Worm (Caenorhabditis elegans): ENCODE measurements around the gene gtl-1.
"Not testable (repeated sequence)": the region's sequence is repeated elsewhere in the genome, so short reads cannot be mapped to it uniquely, and the experiment has no call there.

gtl-1 gene

DNA sequence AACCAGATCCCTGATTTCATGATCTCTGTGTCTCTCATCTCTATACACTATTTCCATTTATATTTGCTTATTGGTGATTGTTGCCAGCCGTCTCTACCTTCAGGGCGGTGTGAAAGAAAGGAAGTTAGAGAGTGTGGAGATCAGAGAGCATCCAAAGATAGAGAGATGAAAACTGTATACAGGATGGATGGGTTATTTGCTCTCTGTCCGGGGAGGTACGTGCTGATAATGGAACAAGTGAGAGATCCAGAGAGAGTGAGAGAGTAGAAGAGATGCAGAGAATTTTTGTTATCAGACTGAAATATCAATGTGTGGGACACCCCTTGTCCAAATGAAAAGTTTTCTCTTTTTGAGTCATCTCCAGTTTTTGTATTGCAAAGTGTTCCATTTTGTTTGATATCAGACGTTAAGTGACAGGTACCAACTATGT is 24.8 kb upstream of the gtl-1 start:
- TF ChIP-seq med-1 (GFP tag; optimal IDR thresholded peaks at IDR 0.05; ENCODE audit: insufficient read depth) (no peak), klf-2 (GFP tag; conservative IDR thresholded peaks at IDR 0.05) (no peak), ztf-23 (GFP tag; IDR thresholded peaks at IDR 0.05) (no peak), ref-1 (GFP tag; conservative IDR thresholded peaks at IDR 0.05) (no peak), cog-1 (tag; optimal IDR thresholded peaks at IDR 0.05) (no peak), ztf-29 (GFP tag; IDR thresholded peaks at IDR 0.05) (no peak), T22C8.4 (GFP tag; IDR thresholded peaks at IDR 0.05) (no peak), tab-1 (GFP tag; IDR thresholded peaks at IDR 0.05) (no peak), flt-1 (GFP tag; IDR thresholded peaks at IDR 0.05) (no peak)

DNA sequence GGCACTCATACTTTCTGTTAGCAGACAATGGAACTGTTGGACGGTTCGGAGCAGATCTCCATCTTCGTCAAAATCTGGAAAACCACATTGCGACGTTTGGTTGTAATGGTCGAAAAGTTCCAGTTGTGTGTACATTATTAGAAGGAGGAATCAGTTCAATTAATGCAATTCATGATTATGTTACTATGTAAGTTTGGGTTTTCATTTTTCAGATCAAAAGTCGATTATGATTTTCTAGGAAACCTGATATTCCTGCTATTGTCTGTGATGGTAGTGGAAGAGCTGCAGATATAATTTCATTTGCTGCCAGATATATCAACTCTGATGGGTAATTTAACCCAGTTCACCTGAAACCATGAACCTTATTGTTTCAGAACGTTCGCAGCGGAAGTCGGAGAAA is 16.7 kb upstream of the gtl-1 start:
- no peak for TF ChIP-seq klf-2 (GFP tag; conservative IDR thresholded peaks at IDR 0.05)
- TF ChIP-seq tab-1 (GFP tag; IDR thresholded peaks at IDR 0.05), result no peak
- no peak for TF ChIP-seq T22C8.4 (GFP tag; IDR thresholded peaks at IDR 0.05)
- no peak for TF ChIP-seq cog-1 (tag; optimal IDR thresholded peaks at IDR 0.05)
- no peak for TF ChIP-seq ref-1 (GFP tag; conservative IDR thresholded peaks at IDR 0.05)
- no peak for TF ChIP-seq ztf-23 (GFP tag; IDR thresholded peaks at IDR 0.05)
- TF ChIP-seq ztf-29 (GFP tag; IDR thresholded peaks at IDR 0.05), result no peak
- TF ChIP-seq med-1 (GFP tag; optimal IDR thresholded peaks at IDR 0.05; ENCODE audit: insufficient read depth), result no peak
- TF ChIP-seq flt-1 (GFP tag; IDR thresholded peaks at IDR 0.05), result no peak

DNA sequence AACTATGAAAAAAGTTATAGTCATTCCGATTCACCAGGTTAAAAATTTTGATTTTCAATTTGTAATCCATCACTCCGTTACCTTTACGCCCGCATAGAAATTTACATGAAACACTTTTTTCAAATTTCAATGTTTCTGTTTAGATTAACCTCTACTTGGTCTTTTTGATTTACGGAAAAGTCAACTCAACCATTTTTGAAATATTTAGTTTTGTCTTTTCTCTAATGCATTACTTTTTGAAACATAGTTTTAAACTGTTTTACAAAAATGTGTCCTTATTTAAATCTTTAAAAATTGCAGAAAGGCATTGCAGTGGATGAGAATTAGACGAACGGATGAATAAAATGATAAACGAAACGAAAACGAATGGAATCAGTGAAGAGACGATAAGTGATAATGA is 13.8 kb upstream of the gtl-1 start, which contains the start of gene gtl-2:
gtl-2 (plus strand) TSS at position 301 of the 400 bp plus-strand sequence.
- TF ChIP-seq ztf-23 (GFP tag; IDR thresholded peaks at IDR 0.05) (no peak), flt-1 (GFP tag; IDR thresholded peaks at IDR 0.05) (no peak), klf-2 (GFP tag; conservative IDR thresholded peaks at IDR 0.05) (no peak), tab-1 (GFP tag; IDR thresholded peaks at IDR 0.05) (no peak), T22C8.4 (GFP tag; IDR thresholded peaks at IDR 0.05) (no peak), cog-1 (tag; optimal IDR thresholded peaks at IDR 0.05) (no peak), med-1 (GFP tag; optimal IDR thresholded peaks at IDR 0.05; ENCODE audit: insufficient read depth) (no peak), ztf-29 (GFP tag; IDR thresholded peaks at IDR 0.05) (no peak), ref-1 (GFP tag; conservative IDR thresholded peaks at IDR 0.05) (no peak)

DNA sequence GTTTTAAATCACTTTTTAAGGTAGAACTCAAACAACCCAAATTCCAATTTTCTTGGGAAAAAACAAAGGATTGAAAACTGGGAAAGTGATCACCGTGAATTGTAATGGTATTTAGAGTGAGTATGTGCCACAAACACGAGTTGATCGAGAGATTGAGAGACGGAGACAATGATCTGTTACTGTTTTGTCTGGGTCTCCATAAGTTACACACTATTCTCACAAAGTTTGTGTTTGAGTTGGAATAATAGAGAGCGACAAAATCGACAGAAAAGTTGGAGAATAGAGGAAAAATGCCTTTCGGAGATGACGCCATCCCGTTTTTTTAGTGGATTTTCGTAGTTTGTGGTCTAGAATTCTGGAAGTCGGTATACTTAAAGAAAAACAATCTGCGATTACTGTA is 11.9 kb upstream of the gtl-1 start, which contains the start of gene nhr-7:
nhr-7 (minus strand) TSS at position 101 of the 400 bp plus-strand sequence.
- TF ChIP-seq klf-2 (GFP tag; conservative IDR thresholded peaks at IDR 0.05) (no peak), flt-1 (GFP tag; IDR thresholded peaks at IDR 0.05) (no peak), T22C8.4 (GFP tag; IDR thresholded peaks at IDR 0.05) (no peak), ref-1 (GFP tag; conservative IDR thresholded peaks at IDR 0.05) (no peak), med-1 (GFP tag; optimal IDR thresholded peaks at IDR 0.05; ENCODE audit: insufficient read depth) (no peak), cog-1 (tag; optimal IDR thresholded peaks at IDR 0.05) (no peak), tab-1 (GFP tag; IDR thresholded peaks at IDR 0.05) (no peak), ztf-29 (GFP tag; IDR thresholded peaks at IDR 0.05) (no peak), ztf-23 (GFP tag; IDR thresholded peaks at IDR 0.05) (no peak)

DNA sequence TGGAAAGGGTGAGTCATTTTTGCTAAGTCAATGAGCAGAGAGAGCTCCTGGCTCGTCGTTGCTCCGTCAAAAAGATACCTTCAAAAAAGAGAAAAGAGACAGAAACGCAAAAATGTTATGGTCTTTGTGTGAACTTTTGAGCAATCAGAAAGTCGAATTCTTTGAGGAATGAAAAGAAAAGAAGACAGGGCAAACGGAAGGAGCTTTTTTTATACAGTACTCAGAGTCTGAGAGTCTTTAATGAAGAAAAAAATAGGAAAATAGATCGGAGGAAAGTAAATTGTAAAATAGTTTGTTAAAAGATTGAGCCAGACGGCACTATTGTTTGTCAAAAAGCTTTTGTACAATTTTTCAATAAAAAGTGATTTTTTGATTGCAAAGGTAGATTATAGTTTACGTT is 10.1 kb upstream of the gtl-1 start:
- TF ChIP-seq ref-1 (GFP tag; conservative IDR thresholded peaks at IDR 0.05) (no peak), cog-1 (tag; optimal IDR thresholded peaks at IDR 0.05) (no peak), flt-1 (GFP tag; IDR thresholded peaks at IDR 0.05) (no peak), ztf-29 (GFP tag; IDR thresholded peaks at IDR 0.05) (no peak)

DNA sequence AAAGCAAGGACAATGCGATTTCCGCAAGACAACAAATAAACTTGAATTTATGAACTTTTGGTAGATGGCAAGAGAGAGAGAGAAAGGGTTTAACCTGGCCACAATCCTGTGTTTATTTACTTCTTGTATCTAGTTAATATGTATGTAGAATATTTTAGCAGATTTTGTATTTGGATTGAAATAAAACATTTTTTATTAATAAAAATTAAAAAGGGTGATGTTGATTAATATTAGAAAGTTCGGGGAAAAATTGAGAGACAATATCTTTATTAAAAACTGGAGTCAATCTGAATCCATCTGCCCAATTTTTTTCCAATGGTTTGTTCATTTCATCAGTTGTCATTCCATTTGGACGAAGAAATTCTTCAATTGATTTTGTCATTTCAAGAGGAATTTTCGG is 6.8 kb upstream of the gtl-1 start, which contains the start of gene col-127:
col-127 (minus strand) TSS at position 101 of the 400 bp plus-strand sequence.
- TF ChIP-seq ztf-29 (GFP tag; IDR thresholded peaks at IDR 0.05) (no peak), tab-1 (GFP tag; IDR thresholded peaks at IDR 0.05) (no peak), klf-2 (GFP tag; conservative IDR thresholded peaks at IDR 0.05) (no peak)

DNA sequence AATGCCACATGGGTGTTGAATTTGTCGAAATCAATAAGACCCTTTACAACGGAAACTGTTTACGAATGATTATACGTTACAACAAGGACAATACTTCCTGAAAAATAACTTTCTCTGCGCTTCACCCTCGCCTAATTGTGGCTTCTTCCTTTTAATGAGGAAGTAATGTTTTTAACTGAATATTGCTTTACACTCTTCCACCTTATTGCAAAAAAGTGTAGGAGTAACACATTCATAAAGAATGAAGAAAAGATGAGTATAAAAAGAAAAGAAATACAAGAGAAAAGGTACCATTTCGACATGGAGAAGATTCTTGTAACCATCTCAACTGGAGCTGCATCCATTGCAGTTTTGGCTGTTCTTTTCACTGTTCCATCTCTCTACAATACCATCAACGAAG is 3.8 kb upstream of the gtl-1 start, which contains the start of gene col-126:
col-126 (plus strand) TSS at position 301 of the 400 bp plus-strand sequence.
- TF ChIP-seq flt-1 (GFP tag; IDR thresholded peaks at IDR 0.05); ref-1 (GFP tag; conservative IDR thresholded peaks at IDR 0.05); klf-2 (GFP tag; conservative IDR thresholded peaks at IDR 0.05): not testable (repeated sequence)

DNA sequence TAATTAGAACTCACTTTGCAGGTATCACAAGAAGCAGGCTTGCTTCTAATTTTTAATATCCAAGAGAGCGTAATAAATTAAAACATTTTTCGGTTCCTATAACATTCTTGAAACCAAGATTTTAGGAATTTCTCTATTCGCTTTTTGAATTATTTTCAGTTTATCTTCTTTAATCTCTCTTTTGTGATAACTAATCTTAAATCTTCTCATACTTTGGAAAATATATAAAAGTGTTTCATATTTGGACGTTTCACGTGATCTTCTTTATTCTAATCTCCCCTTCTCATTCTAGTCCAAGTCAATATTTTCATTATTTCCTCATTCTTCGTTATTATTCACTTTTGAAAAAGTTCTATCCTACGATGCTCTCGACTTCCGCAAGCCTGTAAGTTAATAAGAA is 2.2 kb upstream of the gtl-1 start, which contains the start of gene F54D1.1:
F54D1.1 (plus strand) TSS at position 301 of the 400 bp plus-strand sequence.
- TF ChIP-seq cog-1 (tag; optimal IDR thresholded peaks at IDR 0.05) (no peak), klf-2 (GFP tag; conservative IDR thresholded peaks at IDR 0.05) (no peak), tab-1 (GFP tag; IDR thresholded peaks at IDR 0.05) (no peak), med-1 (GFP tag; optimal IDR thresholded peaks at IDR 0.05; ENCODE audit: insufficient read depth) (no peak), ref-1 (GFP tag; conservative IDR thresholded peaks at IDR 0.05) (no peak), T22C8.4 (GFP tag; IDR thresholded peaks at IDR 0.05) (no peak), ztf-29 (GFP tag; IDR thresholded peaks at IDR 0.05) (no peak), flt-1 (GFP tag; IDR thresholded peaks at IDR 0.05) (no peak), ztf-23 (GFP tag; IDR thresholded peaks at IDR 0.05) (no peak)

DNA sequence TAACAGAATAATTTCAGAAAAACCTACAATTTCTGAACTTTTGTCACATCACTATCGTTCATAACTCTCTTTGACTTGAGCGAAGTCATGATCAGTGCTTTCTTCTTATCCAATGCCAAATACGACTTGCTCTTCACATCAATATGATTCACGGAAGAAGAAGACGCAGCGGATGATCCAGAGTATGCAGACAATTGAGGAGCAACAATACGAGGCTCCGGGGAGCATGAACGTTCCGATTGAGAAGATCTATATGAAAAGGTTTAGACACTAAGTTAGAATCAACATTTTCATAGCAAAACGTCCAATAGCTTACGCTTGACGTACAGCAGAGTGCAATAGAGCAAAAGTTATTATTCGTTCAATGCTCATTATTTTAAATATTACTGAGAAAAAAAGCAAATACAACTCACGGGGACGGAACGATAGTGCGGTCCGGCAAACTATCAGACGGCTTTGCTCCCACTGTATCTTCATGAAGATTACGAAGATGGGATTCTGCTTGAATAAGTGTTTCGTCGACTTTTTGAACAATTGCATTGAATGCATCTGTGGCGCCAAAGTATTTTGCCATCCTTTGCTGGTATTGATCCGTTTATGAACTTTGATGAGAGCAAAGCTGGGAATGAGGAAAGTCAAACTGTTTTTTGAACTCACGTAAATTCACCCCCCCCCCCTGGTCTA is 1.4 kb upstream of the gtl-1 start, which contains the start of gene C05C12.5:
C05C12.5 (minus strand) TSS at position 642 of the 684 bp plus-strand sequence.
- TF ChIP-seq ztf-23 (GFP tag; IDR thresholded peaks at IDR 0.05) (no peak), T22C8.4 (GFP tag; IDR thresholded peaks at IDR 0.05) (no peak), ztf-29 (GFP tag; IDR thresholded peaks at IDR 0.05) (no peak), tab-1 (GFP tag; IDR thresholded peaks at IDR 0.05) (no peak), med-1 (GFP tag; optimal IDR thresholded peaks at IDR 0.05; ENCODE audit: insufficient read depth) (no peak), klf-2 (GFP tag; conservative IDR thresholded peaks at IDR 0.05) (no peak), flt-1 (GFP tag; IDR thresholded peaks at IDR 0.05) (no peak), ref-1 (GFP tag; conservative IDR thresholded peaks at IDR 0.05) (no peak), cog-1 (tag; optimal IDR thresholded peaks at IDR 0.05) (no peak)

DNA sequence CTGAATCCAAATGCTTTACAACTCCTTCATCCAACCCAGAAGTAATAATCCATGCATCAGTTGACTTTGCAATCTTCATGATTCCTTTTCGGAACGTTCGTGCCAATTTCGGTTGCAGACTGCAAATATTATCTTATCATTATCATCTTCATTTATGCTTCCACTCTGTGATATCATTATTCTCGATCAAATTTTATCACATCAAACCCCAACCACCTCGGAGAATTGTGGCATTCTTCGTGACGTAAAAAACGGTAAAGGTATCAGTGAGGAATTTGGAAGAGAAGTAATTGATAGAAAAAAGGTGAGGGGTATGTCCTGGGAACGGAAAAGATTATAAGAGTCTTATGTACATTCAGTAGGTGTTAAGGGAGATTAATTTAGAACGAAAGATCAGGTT is 1.9 kb downstream of the gtl-1 start:
- no peak for TF ChIP-seq klf-2 (GFP tag; conservative IDR thresholded peaks at IDR 0.05)
- no peak for TF ChIP-seq T22C8.4 (GFP tag; IDR thresholded peaks at IDR 0.05)
- no peak for TF ChIP-seq ztf-29 (GFP tag; IDR thresholded peaks at IDR 0.05)
- TF ChIP-seq ref-1 (GFP tag; conservative IDR thresholded peaks at IDR 0.05), result no peak
- TF ChIP-seq med-1 (GFP tag; optimal IDR thresholded peaks at IDR 0.05; ENCODE audit: insufficient read depth), result no peak
- no peak for TF ChIP-seq ztf-23 (GFP tag; IDR thresholded peaks at IDR 0.05)
- no peak for TF ChIP-seq cog-1 (tag; optimal IDR thresholded peaks at IDR 0.05)
- TF ChIP-seq flt-1 (GFP tag; IDR thresholded peaks at IDR 0.05), result no peak
- no peak for TF ChIP-seq tab-1 (GFP tag; IDR thresholded peaks at IDR 0.05)
